Worm (Caenorhabditis elegans) whole organism, early embryonic: ENCODE measurements around the gene brp-1.

ENCODE experiments used
- B0310.2 ChIP-seq: sonication (generic microtip); optimal IDR thresholded peaks from 2 replicates; lab custom pipeline; 2016; ENCODE audit warnings: mild to moderate bottlenecking, missing genetic modification characterization, missing compliant biosample characterization
- F13C5.2 ChIP-seq: sonication (generic microtip); optimal IDR thresholded peaks from 2 replicates; lab custom pipeline; 2017; ENCODE audit warnings: mild to moderate bottlenecking, missing genetic modification characterization, inconsistent platforms, missing compliant biosample characterization
- ama-1 ChIP-seq: fragments of 150-350 bp; optimal IDR thresholded peaks from 2 replicates; lab custom pipeline; 2014
- ceh-13 ChIP-seq: fragments of 200-800 bp; sonication (Bioruptor generic); optimal IDR thresholded peaks from 2 replicates; lab custom pipeline; 2018; ENCODE audit warnings: mild to moderate bottlenecking, missing genetic modification characterization, missing compliant biosample characterization
- ceh-36 ChIP-seq: sonication (generic microtip); optimal IDR thresholded peaks from 2 replicates; lab custom pipeline; 2016; ENCODE audit warnings: missing genetic modification characterization, inconsistent platforms, missing compliant biosample characterization
- flt-1 ChIP-seq: fragments of 200-800 bp; sonication (Bioruptor generic); IDR thresholded peaks from 2 replicates; pipeline ENCODE4 v1.3.6; 2022; ENCODE audit warnings: missing genetic modification characterization, missing compliant biosample characterization
- hmbx-1 ChIP-seq: sonication (generic microtip); optimal IDR thresholded peaks from 2 replicates; lab custom pipeline; 2016; ENCODE audit warnings: mild to moderate bottlenecking, missing genetic modification characterization, missing compliant biosample characterization
- hmg-4 ChIP-seq: fragments of 200-800 bp; sonication (Bioruptor generic); optimal IDR thresholded peaks from 2 replicates; lab custom pipeline; 2018; ENCODE audit warnings: mild to moderate bottlenecking, missing genetic modification characterization, missing compliant biosample characterization
- hnd-1 ChIP-seq: sonication (generic microtip); optimal IDR thresholded peaks from 2 replicates; lab custom pipeline; 2016; ENCODE audit warnings: missing genetic modification characterization, missing compliant biosample characterization
- scrt-1 ChIP-seq: fragments of 200-800 bp; sonication (Bioruptor generic); IDR thresholded peaks from 2 replicates; pipeline ENCODE4 v1.3.6; 2022; ENCODE audit warnings: missing genetic modification characterization, missing compliant biosample characterization
- tbx-11 ChIP-seq: fragments of 200-800 bp; sonication (Bioruptor generic); IDR thresholded peaks from 2 replicates; pipeline ENCODE4 v1.3.6; 2022; ENCODE audit warnings: missing genetic modification characterization, missing compliant biosample characterization
- tbx-37 ChIP-seq: fragments of 200-800 bp; sonication (Bioruptor generic); conservative IDR thresholded peaks from 2 replicates; pipeline ENCODE4 v1.3.6; 2022; ENCODE audit warnings: missing genetic modification reagents, missing genetic modification characterization, missing compliant biosample characterization

- TF ChIP-seq B0310.2 (tag; lab: Kevin White, UChicago) (no peak), ama-1 (lab: Kevin White, UChicago) (no peak), tbx-11 (GFP tag; lab: Robert Waterston, UW) (no peak), scrt-1 (GFP tag; lab: Robert Waterston, UW) (no peak), hmg-4 (GFP tag; lab: Kevin White, UChicago) (no peak), F13C5.2 (tag; lab: Kevin White, UChicago) (no peak), flt-1 (no peak), hnd-1 (tag; lab: Kevin White, UChicago) (no peak), hmbx-1 (tag; lab: Kevin White, UChicago) (no peak), ceh-36 (tag; lab: Kevin White, UChicago) (no peak), tbx-37 (GFP tag; lab: Robert Waterston, UW) (no peak), ceh-13 (GFP tag; lab: Kevin White, UChicago) (no peak)
These were observed 46.4 kb upstream of the brp-1 start, which contains the start of gene ung-1 for ce11 chrIII:11973996-11974395.
